Fruit fly (Drosophila melanogaster) whole organism, embryonic: ENCODE measurements around the gene Ing5.

Experiments
- Ada2b ChIP-seq: fragments of 200-800 bp; sonication (Bioruptor generic); IDR thresholded peaks from 2 replicates; pipeline ENCODE4 v1.3.6; 2022; ENCODE audit warnings: missing biosample characterization, missing genetic modification characterization
- CG1024 ChIP-seq: fragments of 200-800 bp; sonication (Bioruptor generic); IDR thresholded peaks from 2 replicates; pipeline ENCODE4 v1.3.6; 2022; ENCODE audit warnings: missing biosample characterization, missing genetic modification characterization
- CG10959 ChIP-seq: fragments of 200-800 bp; sonication (Bioruptor generic); IDR thresholded peaks from 2 replicates; pipeline ENCODE4 v1.3.6; 2022; ENCODE audit warnings: missing biosample characterization, missing genetic modification characterization
- CG11504 ChIP-seq: fragments of 200-800 bp; sonication (Bioruptor generic); optimal IDR thresholded peaks from 3 replicates; lab custom pipeline; 2019; ENCODE audit warnings: missing biosample characterization, mild to moderate bottlenecking, missing genetic modification characterization, moderate library complexity
- CG12071 ChIP-seq: fragments of 200-800 bp; sonication (Bioruptor generic); optimal IDR thresholded peaks from 3 replicates; lab custom pipeline; 2018; ENCODE audit warnings: missing biosample characterization, mild to moderate bottlenecking, missing genetic modification characterization
- CG12236 ChIP-seq: fragments of 200-800 bp; sonication (Bioruptor generic); optimal IDR thresholded peaks from 2 replicates; lab custom pipeline; 2016; ENCODE audit warnings: missing biosample characterization, missing genetic modification characterization
- CG12769 ChIP-seq: fragments of 200-800 bp; sonication (Bioruptor generic); optimal IDR thresholded peaks from 2 replicates; lab custom pipeline; 2019; ENCODE audit warnings: missing biosample characterization, mild to moderate bottlenecking, missing genetic modification characterization, moderate library complexity
- CG14667 ChIP-seq: fragments of 200-800 bp; sonication (Bioruptor generic); IDR thresholded peaks from 2 replicates; pipeline ENCODE4 v1.3.6; 2022; ENCODE audit warnings: missing biosample characterization, missing genetic modification characterization
- CG14710 ChIP-seq: fragments of 200-800 bp; sonication (Bioruptor generic); optimal IDR thresholded peaks from 3 replicates; lab custom pipeline; 2019; ENCODE audit warnings: missing biosample characterization, mild to moderate bottlenecking, missing genetic modification characterization, moderate library complexity
- CG15269 ChIP-seq: fragments of 200-800 bp; sonication (Bioruptor generic); optimal IDR thresholded peaks from 2 replicates; lab custom pipeline; 2018; ENCODE audit warnings: missing biosample characterization, mild to moderate bottlenecking, missing genetic modification characterization, moderate library complexity
- CG17328 ChIP-seq: fragments of 200-800 bp; sonication (Bioruptor generic); IDR thresholded peaks from 2 replicates; pipeline ENCODE4 v1.3.6; 2022; ENCODE audit warnings: missing biosample characterization, missing genetic modification characterization
- CG17385 ChIP-seq: fragments of 200-800 bp; sonication (Bioruptor generic); optimal IDR thresholded peaks from 3 replicates; lab custom pipeline; 2018; ENCODE audit warnings: missing biosample characterization, mild to moderate bottlenecking, missing genetic modification characterization
- CG18764 ChIP-seq: fragments of 200-800 bp; sonication (Bioruptor generic); optimal IDR thresholded peaks from 3 replicates; lab custom pipeline; 2016; ENCODE audit warnings: missing biosample characterization, missing genetic modification characterization
- CG2116 ChIP-seq: fragments of 200-800 bp; sonication (Bioruptor generic); optimal IDR thresholded peaks from 3 replicates; lab custom pipeline; 2018; ENCODE audit warnings: missing biosample characterization, mild to moderate bottlenecking, missing genetic modification characterization
- CG2120 ChIP-seq: fragments of 200-800 bp; sonication (Bioruptor generic); optimal IDR thresholded peaks from 3 replicates; lab custom pipeline; 2016; ENCODE audit warnings: missing biosample characterization, missing genetic modification characterization
- CG5953 ChIP-seq: fragments of 200-800 bp; sonication (Bioruptor generic); IDR thresholded peaks from 2 replicates; pipeline ENCODE4 v1.3.6; 2022; ENCODE audit warnings: missing biosample characterization, missing genetic modification characterization
- CG6175 ChIP-seq: fragments of 200-800 bp; sonication (Bioruptor generic); IDR thresholded peaks from 3 replicates; pipeline ENCODE4 v1.3.6; 2022; ENCODE audit warnings: missing biosample characterization, missing genetic modification characterization
- CG7786 ChIP-seq: fragments of 200-800 bp; sonication (Bioruptor generic); optimal IDR thresholded peaks from 2 replicates; lab custom pipeline; 2016; ENCODE audit warnings: missing biosample characterization, missing genetic modification characterization
- CG7928 ChIP-seq: fragments of 200-800 bp; sonication (Bioruptor generic); optimal IDR thresholded peaks from 2 replicates; lab custom pipeline; 2017; ENCODE audit warnings: missing biosample characterization, mild to moderate bottlenecking, missing genetic modification characterization
- CG8290 ChIP-seq, 3 experiments: fragments of 200-800 bp; sonication (Bioruptor generic); optimal IDR thresholded peaks; 2 replicates each; lab custom pipeline; 2016 to 2019; ENCODE audit warnings: missing biosample characterization in 3 of 3, missing genetic modification characterization in 3 of 3, mild to moderate bottlenecking in 2 of 3, moderate library complexity in 1 of 3
- CG8924 ChIP-seq: fragments of 200-800 bp; optimal IDR thresholded peaks from 3 replicates; lab custom pipeline; 2019; ENCODE audit warnings: missing biosample characterization, mild to moderate bottlenecking, missing genetic modification characterization, moderate library complexity
- Chrac-16 ChIP-seq: fragments of 200-800 bp; sonication (Bioruptor generic); optimal IDR thresholded peaks from 3 replicates; lab custom pipeline; 2016; ENCODE audit warnings: missing biosample characterization, missing genetic modification characterization
- Dfd ChIP-seq, 2 experiments: fragments of >200 bp; optimal IDR thresholded peaks; 2 replicates each; lab custom pipeline; 2017; ENCODE audit warnings: missing biosample characterization in 2 of 2, missing genetic modification characterization in 2 of 2
- Dp ChIP-seq: fragments of 200-800 bp; sonication (Bioruptor generic); optimal IDR thresholded peaks from 2 replicates; lab custom pipeline; 2018; ENCODE audit warnings: missing biosample characterization, mild to moderate bottlenecking, missing genetic modification characterization, moderate library complexity
- Gsc ChIP-seq: fragments of 200-800 bp; sonication (Bioruptor generic); IDR thresholded peaks from 2 replicates; pipeline ENCODE4 v1.3.6; 2022; ENCODE audit warnings: missing biosample characterization, missing genetic modification characterization
- H2.0 ChIP-seq: fragments of 200-800 bp; sonication (Bioruptor generic); IDR thresholded peaks from 2 replicates; pipeline ENCODE4 v1.3.6; 2022; ENCODE audit warnings: missing biosample characterization, missing genetic modification characterization
- HmgZ ChIP-seq: fragments of 200-800 bp; sonication (Bioruptor generic); optimal IDR thresholded peaks from 2 replicates; lab custom pipeline; 2018; ENCODE audit warnings: missing biosample characterization, mild to moderate bottlenecking, missing genetic modification characterization
- Nf-YB ChIP-seq: fragments of 200-800 bp; sonication (Bioruptor generic); optimal IDR thresholded peaks from 3 replicates; lab custom pipeline; 2019; ENCODE audit warnings: missing biosample characterization, mild to moderate bottlenecking, missing genetic modification characterization, moderate library complexity
- Nf-YC ChIP-seq: fragments of 200-800 bp; optimal IDR thresholded peaks from 3 replicates; lab custom pipeline; 2019; ENCODE audit warnings: missing biosample characterization, mild to moderate bottlenecking, missing genetic modification characterization, moderate library complexity
- Opbp ChIP-seq: fragments of 200-800 bp; sonication (Bioruptor generic); IDR thresholded peaks from 3 replicates; pipeline ENCODE4 v1.3.6; 2022; ENCODE audit warnings: missing biosample characterization, missing genetic modification characterization; ENCODE audit not compliant: partially characterized antibody
- Sox100B ChIP-seq: fragments of 200-800 bp; sonication (Bioruptor generic); optimal IDR thresholded peaks from 3 replicates; lab custom pipeline; 2018; ENCODE audit warnings: missing biosample characterization, mild to moderate bottlenecking, missing genetic modification characterization
- aop ChIP-seq: fragments of 200-800 bp; sonication (Bioruptor generic); IDR thresholded peaks from 2 replicates; pipeline ENCODE4 v1.3.6; 2022; ENCODE audit warnings: missing biosample characterization, missing genetic modification characterization
- ash1 ChIP-seq: fragments of 200-800 bp; sonication (Bioruptor generic); optimal IDR thresholded peaks from 2 replicates; lab custom pipeline; 2018; ENCODE audit warnings: missing biosample characterization, mild to moderate bottlenecking, missing genetic modification characterization
- ato ChIP-seq: fragments of 200-800 bp; sonication (Bioruptor generic); IDR thresholded peaks from 2 replicates; pipeline ENCODE4 v1.3.6; 2022; ENCODE audit warnings: missing biosample characterization, missing genetic modification characterization; ENCODE audit not compliant: partially characterized antibody
- cas ChIP-seq: fragments of 200-800 bp; sonication (Bioruptor generic); IDR thresholded peaks from 2 replicates; pipeline ENCODE4 v1.3.6; 2022; ENCODE audit warnings: missing biosample characterization, missing genetic modification characterization
- da ChIP-seq: fragments of 200-800 bp; sonication (Bioruptor generic); optimal IDR thresholded peaks from 2 replicates; lab custom pipeline; 2016; ENCODE audit warnings: missing biosample characterization, missing genetic modification characterization
- danr ChIP-seq: fragments of 200-800 bp; sonication (Bioruptor generic); IDR thresholded peaks from 2 replicates; pipeline ENCODE4 v1.3.6; 2022; ENCODE audit warnings: missing biosample characterization, missing genetic modification characterization
- fru ChIP-seq: fragments of >200 bp; optimal IDR thresholded peaks from 2 replicates; lab custom pipeline; 2017
- ftz-f1 ChIP-seq: fragments of 200-800 bp; sonication (Bioruptor generic); optimal IDR thresholded peaks from 2 replicates; lab custom pipeline; 2016; ENCODE audit warnings: missing biosample characterization, missing genetic modification characterization
- gt ChIP-seq: fragments of 200-800 bp; sonication (Bioruptor generic); IDR thresholded peaks from 2 replicates; pipeline ENCODE4 v1.3.6; 2022; ENCODE audit warnings: missing biosample characterization, missing genetic modification characterization
- hbn ChIP-seq: fragments of 200-800 bp; sonication (Bioruptor generic); IDR thresholded peaks from 2 replicates; pipeline ENCODE4 v1.3.6; 2022; ENCODE audit warnings: missing biosample characterization, missing genetic modification characterization; ENCODE audit not compliant: partially characterized antibody
- ken ChIP-seq: fragments of 200-800 bp; sonication (Bioruptor generic); IDR thresholded peaks from 3 replicates; pipeline ENCODE4 v1.3.6; 2022; ENCODE audit warnings: missing biosample characterization, missing genetic modification characterization
- lov ChIP-seq, 2 experiments: fragments of 200-800 bp in 1 of 2; fragments of >200 bp in 1 of 2; sonication (Bioruptor generic) in 1 of 2; IDR thresholded peaks in 1 of 2; optimal IDR thresholded peaks in 1 of 2; 2 replicates in 1 of 2; 3 replicates in 1 of 2; pipeline versions ENCODE4 v1.3.6 to Lab custom; 2017 to 2022; ENCODE audit warnings: missing biosample characterization in 1 of 2, missing genetic modification characterization in 1 of 2
- oc ChIP-seq: fragments of 200-800 bp; sonication (Bioruptor generic); optimal IDR thresholded peaks from 2 replicates; lab custom pipeline; 2018; ENCODE audit warnings: missing biosample characterization, mild to moderate bottlenecking, missing genetic modification characterization, moderate library complexity
- prd ChIP-seq, 3 experiments: fragments of >200 bp in 2 of 3; fragments of 200-800 bp in 1 of 3; sonication (Bioruptor generic) in 1 of 3; optimal IDR thresholded peaks in 2 of 3; IDR thresholded peaks in 1 of 3; 2 replicates in 2 of 3; 3 replicates in 1 of 3; pipeline versions ENCODE4 v1.3.6 to Lab custom; 2017 to 2022; ENCODE audit warnings: missing biosample characterization in 1 of 3, missing genetic modification characterization in 1 of 3
- sens ChIP-seq: fragments of 200-800 bp; sonication (Bioruptor generic); peaks from one replicate; lab custom pipeline; 2016; ENCODE audit warnings: missing biosample characterization, missing genetic modification characterization
- sna ChIP-seq: fragments of 200-800 bp; sonication (Bioruptor generic); IDR thresholded peaks from 2 replicates; pipeline ENCODE4 v1.3.6; 2022; ENCODE audit warnings: missing biosample characterization, missing genetic modification characterization; ENCODE audit not compliant: partially characterized antibody
- trh ChIP-seq: fragments of 200-800 bp; sonication (Bioruptor generic); optimal IDR thresholded peaks from 2 replicates; lab custom pipeline; 2016; ENCODE audit warnings: missing biosample characterization, missing genetic modification characterization
- vvl ChIP-seq: fragments of 200-800 bp; sonication (Bioruptor generic); IDR thresholded peaks from 2 replicates; pipeline ENCODE4 v1.3.6; 2022; ENCODE audit warnings: missing biosample characterization, missing genetic modification characterization
- zf30C ChIP-seq: fragments of 200-800 bp; sonication (Bioruptor generic); optimal IDR thresholded peaks from 3 replicates; lab custom pipeline; 2018; ENCODE audit warnings: missing biosample characterization, mild to moderate bottlenecking, missing genetic modification characterization

The Ing5 gene

DNA sequence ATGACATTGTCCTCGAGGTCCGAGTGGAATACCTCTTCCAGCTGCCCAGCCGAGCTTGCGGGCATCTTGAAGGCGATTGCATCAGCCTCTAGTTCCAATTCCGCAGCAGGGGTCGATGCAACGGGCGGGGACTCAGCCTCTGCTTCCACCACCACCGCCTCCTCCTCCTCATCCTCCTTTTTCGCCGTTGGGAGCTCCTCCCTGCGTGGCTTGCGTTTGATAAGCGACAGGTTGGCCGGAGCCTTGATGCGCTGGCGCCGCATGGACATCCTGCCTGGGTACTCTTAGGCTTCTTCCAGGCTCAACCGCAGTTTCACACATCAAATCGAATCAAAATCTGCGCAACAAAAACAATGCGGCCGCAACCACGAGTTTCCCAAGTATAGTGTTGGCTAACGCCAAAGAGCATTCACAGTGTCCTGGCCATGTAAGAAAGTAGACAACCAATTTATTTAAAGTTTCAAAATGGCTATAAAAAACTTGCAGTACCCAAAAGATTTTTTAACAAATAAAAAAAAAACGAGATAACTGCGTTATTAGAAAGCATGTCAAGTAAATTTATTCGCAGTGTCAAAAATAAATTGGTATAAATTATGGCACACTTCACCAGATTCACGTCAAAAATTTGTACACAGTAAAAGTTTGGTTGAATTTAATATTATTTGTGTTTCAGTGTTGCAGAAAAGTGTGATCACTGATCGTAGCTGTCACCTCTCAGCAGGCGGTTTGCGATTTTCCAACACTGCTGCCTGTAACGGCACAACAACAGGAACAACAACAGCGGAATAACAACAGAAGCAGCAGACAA, 13.5 kb downstream of the Ing5 start, which contains the start of the genes Bdp1 and CG6565 (continued):
- TF ChIP-seq Sox100B (GFP tag; lab: Kevin White, UChicago) (peak; percentile 98), CG12769 (tag; lab: Kevin White, UChicago) (no peak), CG12071 (peak; percentile 81), Dp (peak; percentile 25), gt (GFP tag; lab: Robert Waterston, UW) (peak; percentile 81), trh (GFP tag; lab: Kevin White, UChicago) (peak; percentile 96), zf30C (peak; percentile 93), CG6175 (GFP tag; lab: Robert Waterston, UW) (peak; percentile 91), danr (peak; percentile 97), ken (peak; percentile 95), CG14667 (GFP tag; lab: Robert Waterston, UW) (peak; percentile 91), ash1 (GFP tag; lab: Kevin White, UChicago) (no peak), aop (GFP tag; lab: Robert Waterston, UW) (no peak), CG14710 (tag; lab: Kevin White, UChicago) (peak; percentile 98), CG8924 (peak; percentile 95), prd (optimal IDR thresholded peaks at IDR 0.05; lab: Kevin White, UChicago) (no peak), prd (GFP tag; IDR thresholded peaks at IDR 0.05; lab: Robert Waterston, UW) (peak; percentile 98), CG10959 (peak; percentile 90), CG7928 (peak; percentile 77), Nf-YB (GFP tag; lab: Kevin White, UChicago) (peak; percentile 82), CG5953 (GFP tag; lab: Robert Waterston, UW) (peak; percentile 76; the same call in 1 of the 2 replicates), CG15269 (tag; lab: Kevin White, UChicago) (peak; percentile 96), CG8290 (GFP tag; optimal IDR thresholded peaks at IDR 0.05; lab: Kevin White, UChicago) (peak; percentile 100), CG8290 (tag; optimal IDR thresholded peaks at IDR 0.05; lab: Kevin White, UChicago) (peak; percentile 87 to 99), H2.0 (GFP tag; lab: Robert Waterston, UW) (peak; percentile 93), ftz-f1 (GFP tag; lab: Kevin White, UChicago) (peak; percentile 52), Gsc (GFP tag; lab: Robert Waterston, UW) (peak; percentile 95), CG2116 (peak; percentile 87), CG17328 (GFP tag; lab: Robert Waterston, UW) (peak; percentile 90), hbn (no peak), ato (no peak), CG17385 (GFP tag; lab: Kevin White, UChicago) (peak; percentile 93), CG18764 (GFP tag; lab: Kevin White, UChicago) (peak; percentile 96), CG7786 (GFP tag; lab: Kevin White, UChicago) (peak; percentile 99)

DNA sequence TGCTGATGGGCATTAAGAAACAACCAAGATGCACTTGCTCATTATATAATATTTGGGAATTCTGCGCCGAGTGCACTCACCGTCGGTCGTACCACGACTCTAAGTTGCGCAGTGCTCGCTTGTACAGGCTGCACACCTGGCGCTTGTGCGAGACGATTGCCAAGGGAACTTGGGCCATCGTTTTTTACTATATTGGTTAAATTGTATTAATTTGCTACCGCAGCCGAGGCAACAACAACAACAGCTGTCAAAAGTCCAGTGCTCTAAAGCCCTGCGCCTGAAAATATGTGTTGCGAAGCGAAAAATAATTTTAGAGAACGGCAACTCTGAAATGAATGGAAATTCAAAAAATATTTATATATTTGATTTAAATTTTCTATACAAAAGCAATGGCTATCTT, 16.4 kb downstream of the Ing5 start, which contains the start of gene ND-B22:
Gene ND-B22 (minus strand): TSS at position 349 of the 400 bp plus-strand sequence.
- peak; percentile 65 for TF ChIP-seq HmgZ
- TF ChIP-seq CG11504 (tag; lab: Kevin White, UChicago) = peak; percentile 32
- peak; percentile 73 for TF ChIP-seq CG2120 (GFP tag; lab: Kevin White, UChicago)
- TF ChIP-seq da (GFP tag; lab: Kevin White, UChicago) = no peak
- TF ChIP-seq Dfd (GFP tag; optimal IDR thresholded peaks at IDR 0.05; lab: Kevin White, UChicago) = no peak
- TF ChIP-seq Ada2b (GFP tag; lab: Robert Waterston, UW) = no peak
- peak; percentile 43; the same call in 1 of the 2 replicates for TF ChIP-seq sna
- TF ChIP-seq Opbp (GFP tag; lab: Robert Waterston, UW) = peak; percentile 55; the same call in 2 of the 3 replicates
- peak; percentile 64 for TF ChIP-seq sens (GFP tag; lab: Kevin White, UChicago)
- TF ChIP-seq CG1024 (GFP tag; lab: Robert Waterston, UW) = no peak
- TF ChIP-seq Nf-YC (tag; lab: Kevin White, UChicago) = peak; percentile 47
- TF ChIP-seq cas (GFP tag; lab: Robert Waterston, UW) = no peak
- peak; percentile 15 for TF ChIP-seq Chrac-16 (GFP tag; lab: Kevin White, UChicago)
- TF ChIP-seq lov (optimal IDR thresholded peaks at IDR 0.05; lab: Kevin White, UChicago) = no peak
- TF ChIP-seq lov (GFP tag; IDR thresholded peaks at IDR 0.05; lab: Robert Waterston, UW) = no peak
- TF ChIP-seq fru (lab: Kevin White, UChicago) = no peak
- peak; percentile 83 for TF ChIP-seq vvl (GFP tag; lab: Robert Waterston, UW)
- no peak for TF ChIP-seq oc (tag; lab: Kevin White, UChicago)
- no peak for TF ChIP-seq CG12236
